Worm (Caenorhabditis elegans) whole organism, L2 larva: ENCODE data around the gene mdt-19.

Experiments
- ZK546.5 ChIP-seq: sonication (generic microtip); optimal IDR thresholded peaks from 2 replicates; lab custom pipeline; 2017; ENCODE audit warnings: missing biosample characterization, missing genetic modification characterization
- ama-1 ChIP-seq: fragments of 150-350 bp; optimal IDR thresholded peaks from 2 replicates; lab custom pipeline; 2018; ENCODE audit warnings: inconsistent platforms
- blmp-1 ChIP-seq: sonication (generic microtip); optimal IDR thresholded peaks from 2 replicates; lab custom pipeline; 2017; ENCODE audit warnings: missing genetic modification characterization, mild to moderate bottlenecking, missing compliant biosample characterization, antibody characterized with exemption, moderate library complexity; ENCODE audit not compliant: insufficient read depth
- dmd-4 ChIP-seq: sonication (generic microtip); optimal IDR thresholded peaks from 2 replicates; lab custom pipeline; 2017; ENCODE audit warnings: missing biosample characterization, missing genetic modification characterization
- elt-1 ChIP-seq: fragments of 150-350 bp; optimal IDR thresholded peaks from 2 replicates; lab custom pipeline; 2014; ENCODE audit warnings: missing biosample characterization, missing genetic modification characterization
- fos-1 ChIP-seq: fragments of 150-350 bp; optimal IDR thresholded peaks from 2 replicates; lab custom pipeline; 2014; ENCODE audit warnings: missing biosample characterization, missing genetic modification characterization
- nhr-25 ChIP-seq: fragments of 150-350 bp; sonication (generic microtip); optimal IDR thresholded peaks from 3 replicates; lab custom pipeline; 2014; ENCODE audit warnings: missing biosample characterization, missing genetic modification characterization
- nhr-77 ChIP-seq: fragments of 150-350 bp; optimal IDR thresholded peaks from 2 replicates; lab custom pipeline; 2014; ENCODE audit warnings: missing biosample characterization, missing genetic modification characterization
- skn-1 ChIP-seq: sonication (generic microtip); optimal IDR thresholded peaks from 2 replicates; lab custom pipeline; 2017; ENCODE audit warnings: missing biosample characterization, missing genetic modification characterization
- unc-39 ChIP-seq: fragments of 150-350 bp; optimal IDR thresholded peaks from 2 replicates; lab custom pipeline; 2014; ENCODE audit warnings: missing biosample characterization, missing genetic modification characterization
- unc-62 ChIP-seq: fragments of 150-350 bp; optimal IDR thresholded peaks from 2 replicates; lab custom pipeline; 2014; ENCODE audit warnings: missing biosample characterization, missing genetic modification reagents, missing genetic modification characterization
- ztf-1 ChIP-seq: fragments of 200-800 bp; sonication (Bioruptor generic); conservative IDR thresholded peaks from 2 replicates; pipeline ENCODE4 v1.3.6; 2022; ENCODE audit warnings: missing genetic modification characterization, missing compliant biosample characterization
- ztf-11 ChIP-seq: sonication (generic microtip); optimal IDR thresholded peaks from 2 replicates; lab custom pipeline; 2017; ENCODE audit warnings: missing biosample characterization, missing genetic modification characterization

- TF ChIP-seq ama-1 (lab: Kevin White, UChicago) = no peak
- no peak for TF ChIP-seq nhr-77
- TF ChIP-seq unc-62 = no peak
- no peak for TF ChIP-seq ZK546.5 (tag; lab: Kevin White, UChicago)
- no peak for TF ChIP-seq blmp-1 (tag; lab: Kevin White, UChicago)
- no peak for TF ChIP-seq ztf-11 (tag; lab: Kevin White, UChicago)
- TF ChIP-seq nhr-25 = no peak
- no peak for TF ChIP-seq skn-1 (tag; lab: Kevin White, UChicago)
- no peak for TF ChIP-seq elt-1
- no peak for TF ChIP-seq dmd-4 (tag; lab: Kevin White, UChicago)
- no peak for TF ChIP-seq fos-1 (tag; lab: Kevin White, UChicago)
- no peak for TF ChIP-seq ztf-1 (GFP tag; lab: Robert Waterston, UW)
- TF ChIP-seq unc-39 (tag; lab: Kevin White, UChicago) = no peak
These were observed 19.9 kb upstream of the mdt-19 start for ce11 chrIII:2577982-2578381.
